Worm (Caenorhabditis elegans): ENCODE measurements around the gene srt-40.

The srt-40 gene

ce11 chrV:2235848-2236247 is 29.8 kb upstream of the srt-40 start, which contains the start of gene cyp-33C4 (continued):
- TF ChIP-seq ceh-32 (tag; optimal IDR thresholded peaks at IDR 0.05; ENCODE audit: poor library complexity) (no peak), ZK546.5 (tag; optimal IDR thresholded peaks at IDR 0.05) (no peak), tra-1 (GFP tag; IDR thresholded peaks at IDR 0.05) (no peak), aly-2 (tag; optimal IDR thresholded peaks at IDR 0.05) (no peak), pqm-1 (tag; optimal IDR thresholded peaks at IDR 0.05) (peak; percentile 5)

- TF ChIP-seq nhr-6 (tag; optimal IDR thresholded peaks at IDR 0.05) (no peak), ceh-44 (GFP tag; IDR thresholded peaks at IDR 0.05) (no peak), vab-7 (GFP tag; IDR thresholded peaks at IDR 0.05) (no peak), dpl-1 (GFP tag; optimal IDR thresholded peaks at IDR 0.05) (no peak), ces-1 (GFP tag; optimal IDR thresholded peaks at IDR 0.05) (no peak), rbr-2 (tag; optimal IDR thresholded peaks at IDR 0.05) (no peak), nhr-111 (GFP tag; optimal IDR thresholded peaks at IDR 0.05) (no peak), fos-1 (tag; optimal IDR thresholded peaks at IDR 0.05) (no peak), dmd-9 (GFP tag; IDR thresholded peaks at IDR 0.05) (no peak), nhr-10 (tag; optimal IDR thresholded peaks at IDR 0.05) (no peak)
These were observed 27.1 kb upstream of the srt-40 start, which contains the start of gene nhr-96 for ce11 chrV:2233177-2233576. Gene nhr-96 (plus strand): TSS chrV:2233477.

ce11 chrV:2230912-2231311 is 24.8 kb upstream of the srt-40 start, which contains the start of gene nhr-134:
Gene nhr-134 (plus strand): TSS chrV:2231223.
- TF ChIP-seq daf-12 (tag; optimal IDR thresholded peaks at IDR 0.05) (no peak), Y105C5A.15 (GFP tag; IDR thresholded peaks at IDR 0.05) (no peak), mes-2 (tag; optimal IDR thresholded peaks at IDR 0.05; ENCODE audit: poor library complexity, severe bottlenecking) (peak; percentile 6), daf-16 (GFP tag; optimal IDR thresholded peaks at IDR 0.05) (no peak), daf-16 (tag; optimal IDR thresholded peaks at IDR 0.05) (peak; percentile 44), lin-29 (GFP tag; IDR thresholded peaks at IDR 0.05) (no peak), nhr-28 (tag; optimal IDR thresholded peaks at IDR 0.05) (peak; percentile 30), lsy-2 (tag; optimal IDR thresholded peaks at IDR 0.05) (peak in 1 of 2 experiments; percentile 3), nhr-6 (tag; optimal IDR thresholded peaks at IDR 0.05) (no peak), unc-62 (GFP tag; optimal IDR thresholded peaks at IDR 0.05 in 1 of 2) (peak in 1 of 2 experiments; percentile 55), unc-62 (tag; optimal IDR thresholded peaks at IDR 0.05) (no peak), set-16 (GFP tag; IDR thresholded peaks at IDR 0.05) (no peak), dpl-1 (GFP tag; optimal IDR thresholded peaks at IDR 0.05) (no peak), pqm-1 (tag; optimal IDR thresholded peaks at IDR 0.05) (no peak), dve-1 (tag; optimal IDR thresholded peaks at IDR 0.05; ENCODE audit: insufficient read depth) (peak; percentile 44), ceh-82 (tag; optimal IDR thresholded peaks at IDR 0.05) (no peak), hlh-30 (tag; optimal IDR thresholded peaks at IDR 0.05; ENCODE audit: insufficient read depth) (peak; percentile 87), hlh-11 (tag; optimal IDR thresholded peaks at IDR 0.05) (peak; percentile 15), lin-13 (GFP tag; optimal IDR thresholded peaks at IDR 0.05) (no peak), fkh-10 (GFP tag; optimal IDR thresholded peaks at IDR 0.05) (no peak)

- TF ChIP-seq set-16 (GFP tag; IDR thresholded peaks at IDR 0.05) (no peak), pha-4 (GFP tag; IDR thresholded peaks at IDR 0.05) (no peak), pha-4 (tag; optimal IDR thresholded peaks at IDR 0.05) (no peak), D1046.2 (GFP tag; IDR thresholded peaks at IDR 0.05) (no peak), aha-1 (tag) (no peak), ces-1 (GFP tag; optimal IDR thresholded peaks at IDR 0.05) (no peak), ctbp-1 (GFP tag; IDR thresholded peaks at IDR 0.05) (no peak), pqm-1 (tag; optimal IDR thresholded peaks at IDR 0.05) (no peak), jun-1 (tag; optimal IDR thresholded peaks at IDR 0.05) (no peak), F44E2.7 (GFP tag; IDR thresholded peaks at IDR 0.05) (no peak), egl-43 (GFP tag; IDR thresholded peaks at IDR 0.05) (no peak), daf-16 (GFP tag; optimal IDR thresholded peaks at IDR 0.05) (no peak), daf-16 (tag; optimal IDR thresholded peaks at IDR 0.05) (no peak), dmd-8 (GFP tag; IDR thresholded peaks at IDR 0.05) (no peak), nhr-11 (tag; optimal IDR thresholded peaks at IDR 0.05) (no peak), F10B5.3 (tag; optimal IDR thresholded peaks at IDR 0.05) (no peak), zfp-3 (GFP tag; conservative IDR thresholded peaks at IDR 0.05) (no peak), lin-1 (GFP tag; IDR thresholded peaks at IDR 0.05) (no peak)
These were observed 22.7 kb upstream of the srt-40 start, which contains the start of gene nhr-126 for ce11 chrV:2228781-2229180. Gene nhr-126 (plus strand): TSS chrV:2229081.
